Worm (Caenorhabditis elegans) whole organism, L4 larva: ENCODE data around the gene hlh-10.
A peak's percentile ranks its signal among the peaks of the same experiment; 100 is the strongest.

Source experiments
- F10B5.3 ChIP-seq: sonication (generic microtip); optimal IDR thresholded peaks from 2 replicates; lab custom pipeline; 2016; ENCODE audit warnings: mild to moderate bottlenecking, missing genetic modification characterization, missing compliant biosample characterization
- R02D3.7 ChIP-seq: fragments of 150-350 bp; sonication (generic microtip); optimal IDR thresholded peaks from 3 replicates; lab custom pipeline; 2014; ENCODE audit warnings: missing biosample characterization, missing genetic modification characterization
- Y105C5A.15 ChIP-seq: fragments of 200-800 bp; sonication (Bioruptor generic); IDR thresholded peaks from 2 replicates; pipeline ENCODE4 v1.3.6; 2022; ENCODE audit warnings: missing genetic modification characterization, missing compliant biosample characterization
- ZK337.2 ChIP-seq: fragments of 200-800 bp; sonication (Bioruptor generic); IDR thresholded peaks from 2 replicates; pipeline ENCODE4 v1.3.6; 2022; ENCODE audit warnings: missing genetic modification reagents, missing genetic modification characterization, missing compliant biosample characterization
- aha-1 ChIP-seq: fragments of 150-350 bp; peaks from one replicate; lab custom pipeline; 2014; ENCODE audit warnings: missing biosample characterization, missing genetic modification characterization
- ceh-20 ChIP-seq: fragments of 200-800 bp; sonication (Bioruptor generic); IDR thresholded peaks from 2 replicates; pipeline ENCODE4 v1.3.6; 2022; ENCODE audit warnings: missing genetic modification reagents, missing genetic modification characterization, missing compliant biosample characterization
- ceh-28 ChIP-seq: fragments of 150-350 bp; optimal IDR thresholded peaks from 2 replicates; lab custom pipeline; 2014; ENCODE audit warnings: missing biosample characterization, missing genetic modification reagents, missing genetic modification characterization
- ces-1 ChIP-seq: fragments of 150-350 bp; sonication (generic microtip); optimal IDR thresholded peaks from 4 replicates; lab custom pipeline; 2014; ENCODE audit warnings: missing biosample characterization, missing genetic modification reagents, missing genetic modification characterization
- ctbp-1 ChIP-seq: fragments of 200-800 bp; sonication (Bioruptor generic); IDR thresholded peaks from 2 replicates; pipeline ENCODE4 v1.3.6; 2022; ENCODE audit warnings: missing genetic modification reagents, missing genetic modification characterization, missing compliant biosample characterization
- daf-16 ChIP-seq, 3 experiments: sonication (generic microtip); optimal IDR thresholded peaks; 2 replicates each; lab custom pipeline; 2016 to 2017; ENCODE audit warnings: missing genetic modification characterization in 3 of 3, missing genetic modification reagents in 3 of 3, mild to moderate bottlenecking in 2 of 3, missing compliant biosample characterization in 2 of 3, missing biosample characterization in 1 of 3, moderate library complexity in 1 of 3
- dpl-1 ChIP-seq: fragments of 150-350 bp; optimal IDR thresholded peaks from 2 replicates; lab custom pipeline; 2014; ENCODE audit warnings: missing biosample characterization, missing genetic modification reagents, missing genetic modification characterization
- duxl-1 ChIP-seq: sonication (generic microtip); optimal IDR thresholded peaks from 2 replicates; lab custom pipeline; 2016; ENCODE audit warnings: mild to moderate bottlenecking, missing genetic modification characterization, moderate library complexity, missing compliant biosample characterization; ENCODE audit not compliant: poor library complexity
- dve-1 ChIP-seq: sonication (generic microtip); optimal IDR thresholded peaks from 2 replicates; lab custom pipeline; 2017; ENCODE audit warnings: antibody characterized with exemption, mild to moderate bottlenecking, missing genetic modification characterization, missing compliant biosample characterization; ENCODE audit not compliant: insufficient read depth
- egl-27 ChIP-seq: sonication (generic microtip); optimal IDR thresholded peaks from 3 replicates; lab custom pipeline; 2017; ENCODE audit warnings: missing biosample characterization, missing genetic modification reagents, missing genetic modification characterization
- fkh-10 ChIP-seq: fragments of 150-350 bp; optimal IDR thresholded peaks from 2 replicates; lab custom pipeline; 2014; ENCODE audit warnings: missing biosample characterization, missing genetic modification reagents, missing genetic modification characterization
- gei-8 ChIP-seq: fragments of 200-800 bp; sonication (Bioruptor generic); optimal IDR thresholded peaks from 2 replicates; lab custom pipeline; 2018; ENCODE audit warnings: mild to moderate bottlenecking, missing genetic modification characterization, missing compliant biosample characterization
- hif-1 ChIP-seq, 2 experiments: sonication (generic microtip); optimal IDR thresholded peaks; 2 replicates each; lab custom pipeline; 2016 to 2017; ENCODE audit warnings: missing compliant biosample characterization in 2 of 2, missing genetic modification characterization in 2 of 2, missing genetic modification reagents in 2 of 2, missing genotype in 2 of 2, mild to moderate bottlenecking in 1 of 2
- hlh-11 ChIP-seq: fragments of 200-800 bp; sonication (Bioruptor generic); optimal IDR thresholded peaks from 2 replicates; lab custom pipeline; 2018; ENCODE audit warnings: mild to moderate bottlenecking, missing genetic modification characterization, missing compliant biosample characterization
- hlh-30 ChIP-seq: sonication (generic microtip); optimal IDR thresholded peaks from 2 replicates; lab custom pipeline; 2017; ENCODE audit warnings: antibody characterized with exemption, mild to moderate bottlenecking, missing genetic modification characterization, missing compliant biosample characterization; ENCODE audit not compliant: insufficient read depth
- hmg-1.1 ChIP-seq: fragments of 200-800 bp; sonication (Bioruptor generic); IDR thresholded peaks from 2 replicates; pipeline ENCODE4 v1.3.6; 2022; ENCODE audit warnings: missing genetic modification reagents, missing genetic modification characterization, missing compliant biosample characterization
- lim-7 ChIP-seq: fragments of 200-800 bp; sonication (Bioruptor generic); IDR thresholded peaks from 2 replicates; pipeline ENCODE4 v1.3.6; 2022; ENCODE audit warnings: missing genetic modification characterization, missing compliant biosample characterization
- lin-38 ChIP-seq: fragments of 200-800 bp; sonication (Bioruptor generic); IDR thresholded peaks from 2 replicates; pipeline ENCODE4 v1.3.6; 2022; ENCODE audit warnings: missing genetic modification reagents, missing genetic modification characterization, missing compliant biosample characterization
- lsy-2 ChIP-seq, 2 experiments: fragments of 150-350 bp in 1 of 2; sonication (generic microtip) in 1 of 2; optimal IDR thresholded peaks; 2 replicates each; lab custom pipeline; 2014 to 2017; ENCODE audit warnings: missing biosample characterization in 2 of 2, missing genetic modification characterization in 2 of 2
- mdl-1 ChIP-seq, 2 experiments: fragments of 150-350 bp in 1 of 2; sonication (generic microtip) in 1 of 2; optimal IDR thresholded peaks; 2 replicates each; lab custom pipeline; 2014 to 2017; ENCODE audit warnings: missing biosample characterization in 2 of 2, missing genetic modification characterization in 2 of 2
- mep-1 ChIP-seq: fragments of 150-350 bp; sonication (generic microtip); optimal IDR thresholded peaks from 3 replicates; lab custom pipeline; 2014; ENCODE audit warnings: missing biosample characterization, missing genetic modification characterization
- mes-2 ChIP-seq: sonication (generic microtip); optimal IDR thresholded peaks from 2 replicates; lab custom pipeline; 2016; ENCODE audit warnings: missing genotype, mild to moderate bottlenecking, missing genetic modification characterization, missing compliant biosample characterization; ENCODE audit not compliant: poor library complexity, severe bottlenecking
- mxl-3 ChIP-seq: fragments of 200-800 bp; sonication (Bioruptor generic); optimal IDR thresholded peaks from 2 replicates; lab custom pipeline; 2018; ENCODE audit warnings: mild to moderate bottlenecking, missing genetic modification characterization, missing compliant biosample characterization
- nhr-11 ChIP-seq: fragments of 150-350 bp; optimal IDR thresholded peaks from 2 replicates; lab custom pipeline; 2014; ENCODE audit warnings: missing biosample characterization, missing genetic modification characterization
- nhr-25 ChIP-seq: sonication (generic microtip); optimal IDR thresholded peaks from 2 replicates; lab custom pipeline; 2017; ENCODE audit warnings: missing genetic modification characterization, mild to moderate bottlenecking, missing compliant biosample characterization, antibody characterized with exemption, moderate library complexity, borderline replicate concordance; ENCODE audit not compliant: insufficient read depth
- nhr-28 ChIP-seq: fragments of 150-350 bp; optimal IDR thresholded peaks from 2 replicates; lab custom pipeline; 2014; ENCODE audit warnings: missing biosample characterization, missing genetic modification characterization
- nhr-48 ChIP-seq: sonication (generic microtip); optimal IDR thresholded peaks from 2 replicates; lab custom pipeline; 2016; ENCODE audit warnings: mild to moderate bottlenecking, missing genetic modification characterization, missing compliant biosample characterization
- nhr-76 ChIP-seq: fragments of 150-350 bp; optimal IDR thresholded peaks from 2 replicates; lab custom pipeline; 2014; ENCODE audit warnings: missing biosample characterization, missing genetic modification characterization
- nhr-77 ChIP-seq: fragments of 150-350 bp; optimal IDR thresholded peaks from 2 replicates; lab custom pipeline; 2014; ENCODE audit warnings: missing biosample characterization, missing genetic modification characterization
- pqm-1 ChIP-seq: sonication (generic microtip); optimal IDR thresholded peaks from 2 replicates; lab custom pipeline; 2017; ENCODE audit warnings: missing biosample characterization, missing genetic modification characterization
- rbr-2 ChIP-seq: sonication (generic microtip); optimal IDR thresholded peaks from 2 replicates; lab custom pipeline; 2016; ENCODE audit warnings: missing genotype, missing genetic modification characterization, missing compliant biosample characterization
- saeg-2 ChIP-seq: fragments of 200-800 bp; sonication (Bioruptor generic); IDR thresholded peaks from 2 replicates; pipeline ENCODE4 v1.3.6; 2022; ENCODE audit warnings: missing genetic modification reagents, missing genetic modification characterization, missing compliant biosample characterization
- sdz-12 ChIP-seq: fragments of 200-800 bp; sonication (Bioruptor generic); optimal IDR thresholded peaks from 2 replicates; lab custom pipeline; 2018; ENCODE audit warnings: mild to moderate bottlenecking, missing genetic modification characterization, missing compliant biosample characterization
- spr-1 ChIP-seq: sonication (generic microtip); optimal IDR thresholded peaks from 2 replicates; lab custom pipeline; 2016; ENCODE audit warnings: mild to moderate bottlenecking, missing genetic modification characterization, missing compliant biosample characterization
- tra-1 ChIP-seq: fragments of 200-800 bp; sonication (Bioruptor generic); IDR thresholded peaks from 2 replicates; pipeline ENCODE4 v1.3.6; 2022; ENCODE audit warnings: missing genetic modification reagents, missing genetic modification characterization, missing compliant biosample characterization
- unc-62 ChIP-seq, 3 experiments: fragments of 150-350 bp in 1 of 3; sonication (generic microtip); optimal IDR thresholded peaks in 2 of 3; peaks in 1 of 3; 1 replicate in 1 of 3; 2 replicates in 2 of 3; lab custom pipeline; 2014 to 2017; ENCODE audit warnings: missing biosample characterization in 3 of 3, missing genetic modification characterization in 3 of 3, missing genetic modification reagents in 3 of 3, missing genotype in 1 of 3
- vab-7 ChIP-seq: fragments of 200-800 bp; sonication (Bioruptor generic); IDR thresholded peaks from 2 replicates; pipeline ENCODE4 v1.3.6; 2022; ENCODE audit warnings: missing genetic modification reagents, missing genetic modification characterization, missing compliant biosample characterization
- zfp-3 ChIP-seq: fragments of 200-800 bp; sonication (Bioruptor generic); conservative IDR thresholded peaks from 2 replicates; pipeline ENCODE4 v1.3.6; 2022; ENCODE audit warnings: missing genetic modification reagents, missing genetic modification characterization, missing compliant biosample characterization
- zip-11 ChIP-seq: fragments of 200-800 bp; sonication (Bioruptor generic); IDR thresholded peaks from 2 replicates; pipeline ENCODE4 v1.3.6; 2022; ENCODE audit warnings: missing genetic modification characterization, missing compliant biosample characterization

The hlh-10 gene

ce11 chrV:9274127-9275042 lies 7.6 kb downstream of the hlh-10 start:
- TF ChIP-seq dve-1 (tag; lab: Kevin White, UChicago) = no peak
- TF ChIP-seq ceh-20 (GFP tag; lab: Robert Waterston, UW) = peak; percentile 21; the same call in 1 of the 2 replicates
- peak in 1 of 2 experiments; percentile 52 for TF ChIP-seq mdl-1 (tag; optimal IDR thresholded peaks at IDR 0.05; lab: Kevin White, UChicago)
- TF ChIP-seq sdz-12 (GFP tag; lab: Kevin White, UChicago) = no peak
- peak in 1 of 2 experiments; percentile 89 for TF ChIP-seq unc-62 (GFP tag; optimal IDR thresholded peaks at IDR 0.05 in 1 of 2; lab: Kevin White, UChicago)
- no peak for TF ChIP-seq unc-62 (tag; optimal IDR thresholded peaks at IDR 0.05; lab: Kevin White, UChicago)
- no peak for TF ChIP-seq saeg-2
- peak; percentile 76 for TF ChIP-seq aha-1
- no peak for TF ChIP-seq lim-7 (GFP tag; lab: Robert Waterston, UW)
- TF ChIP-seq rbr-2 (tag; lab: Kevin White, UChicago) = no peak
- TF ChIP-seq ZK337.2 (GFP tag; lab: Robert Waterston, UW) = no peak
- TF ChIP-seq mep-1 (tag; lab: Kevin White, UChicago) = no peak
- TF ChIP-seq nhr-25 (tag; lab: Kevin White, UChicago) = no peak
- peak; percentile 23 for TF ChIP-seq nhr-48
- TF ChIP-seq tra-1 (GFP tag; lab: Robert Waterston, UW) = no peak

- TF ChIP-seq ctbp-1 (peak; percentile 81), lsy-2 (tag; optimal IDR thresholded peaks at IDR 0.05; lab: Kevin White, UChicago) (peak; percentile 62 to 71), ceh-28 (tag; lab: Kevin White, UChicago) (no peak), rbr-2 (tag; lab: Kevin White, UChicago) (peak; percentile 75), pqm-1 (no peak), hlh-30 (tag; lab: Kevin White, UChicago) (peak; percentile 55), R02D3.7 (tag; lab: Kevin White, UChicago) (no peak), lin-38 (GFP tag; lab: Robert Waterston, UW) (no peak), fkh-10 (GFP tag; lab: Kevin White, UChicago) (peak; percentile 62), mdl-1 (tag; optimal IDR thresholded peaks at IDR 0.05; lab: Kevin White, UChicago) (peak; percentile 79 to 83), mxl-3 (GFP tag; lab: Kevin White, UChicago) (peak; percentile 66), nhr-77 (tag; lab: Kevin White, UChicago) (peak; percentile 30), gei-8 (no peak), egl-27 (tag; lab: Kevin White, UChicago) (no peak), ceh-20 (GFP tag; lab: Robert Waterston, UW) (0 out of 2 replicates have a peak, but pooled peaks have one; percentile 43), hmg-1.1 (GFP tag; lab: Robert Waterston, UW) (peak; percentile 79), zfp-3 (GFP tag; lab: Robert Waterston, UW) (no peak), aha-1 (peak; percentile 91), daf-16 (GFP tag; optimal IDR thresholded peaks at IDR 0.05; lab: Kevin White, UChicago) (peak in 1 of 2 experiments; percentile 46), daf-16 (tag; optimal IDR thresholded peaks at IDR 0.05; lab: Kevin White, UChicago) (no peak), nhr-76 (tag; lab: Kevin White, UChicago) (no peak), spr-1 (tag; lab: Kevin White, UChicago) (no peak), dve-1 (tag; lab: Kevin White, UChicago) (peak; percentile 61), nhr-28 (tag; lab: Kevin White, UChicago) (peak; percentile 94), tra-1 (GFP tag; lab: Robert Waterston, UW) (0 out of 2 replicates have a peak, but pooled peaks have one; percentile 23), F10B5.3 (no peak), Y105C5A.15 (GFP tag; lab: Robert Waterston, UW) (no peak), nhr-11 (tag; lab: Kevin White, UChicago) (peak; percentile 59), nhr-48 (no peak), ces-1 (GFP tag; lab: Kevin White, UChicago) (peak; percentile 39), dpl-1 (GFP tag; lab: Kevin White, UChicago) (peak; percentile 16), hif-1 (tag; optimal IDR thresholded peaks at IDR 0.05; lab: Kevin White, UChicago) (peak in 1 of 2 experiments; percentile 57), mes-2 (tag; lab: Kevin White, UChicago) (peak; percentile 46), hlh-11 (tag; lab: Kevin White, UChicago) (peak; percentile 87), zip-11 (GFP tag; lab: Robert Waterston, UW) (no peak), duxl-1 (tag; lab: Kevin White, UChicago) (no peak), unc-62 (GFP tag; optimal IDR thresholded peaks at IDR 0.05 in 1 of 2; lab: Kevin White, UChicago) (peak in 1 of 2 experiments; percentile 88), unc-62 (tag; optimal IDR thresholded peaks at IDR 0.05; lab: Kevin White, UChicago) (no peak), vab-7 (no peak)
These were observed 8.4 kb downstream of the hlh-10 start for ce11 chrV:9273587-9273986.
